Worm (Caenorhabditis elegans) whole organism, L4 larva: ENCODE results near the gene prcc-1.

Experiments used
- D1046.2 ChIP-seq: fragments of 200-800 bp; sonication (Bioruptor generic); IDR thresholded peaks from 2 replicates; pipeline ENCODE4 v1.3.6; 2022; ENCODE audit warnings: missing genetic modification characterization, missing compliant biosample characterization
- F26F4.8 ChIP-seq: fragments of 200-800 bp; sonication (Bioruptor generic); conservative IDR thresholded peaks from 2 replicates; pipeline ENCODE4 v1.3.6; 2022; ENCODE audit warnings: missing genetic modification characterization, missing compliant biosample characterization
- F37D6.2 ChIP-seq: sonication (generic microtip); optimal IDR thresholded peaks from 2 replicates; lab custom pipeline; 2016; ENCODE audit warnings: mild to moderate bottlenecking, missing genetic modification characterization, missing compliant biosample characterization
- ZK546.5 ChIP-seq, 2 experiments: sonication (generic microtip); optimal IDR thresholded peaks; 2 replicates each; lab custom pipeline; 2017; ENCODE audit warnings: missing biosample characterization in 2 of 2, missing genetic modification characterization in 2 of 2
- aha-1 ChIP-seq: fragments of 150-350 bp; peaks from one replicate; lab custom pipeline; 2014; ENCODE audit warnings: missing biosample characterization, missing genetic modification characterization
- aly-2 ChIP-seq: sonication (generic microtip); optimal IDR thresholded peaks from 2 replicates; lab custom pipeline; 2018; ENCODE audit warnings: missing biosample characterization, missing genetic modification characterization
- ceh-20 ChIP-seq: fragments of 200-800 bp; sonication (Bioruptor generic); IDR thresholded peaks from 2 replicates; pipeline ENCODE4 v1.3.6; 2022; ENCODE audit warnings: missing genetic modification reagents, missing genetic modification characterization, missing compliant biosample characterization
- ceh-44 ChIP-seq: fragments of 200-800 bp; sonication (Bioruptor generic); IDR thresholded peaks from 2 replicates; pipeline ENCODE4 v1.3.6; 2022; ENCODE audit warnings: missing genetic modification reagents, missing genetic modification characterization, missing compliant biosample characterization
- cey-2 ChIP-seq: sonication (generic microtip); optimal IDR thresholded peaks from 3 replicates; lab custom pipeline; 2017; ENCODE audit warnings: missing genetic modification characterization, mild to moderate bottlenecking, missing compliant biosample characterization, antibody characterized with exemption, borderline replicate concordance; ENCODE audit not compliant: insufficient read depth
- ctbp-1 ChIP-seq: fragments of 200-800 bp; sonication (Bioruptor generic); IDR thresholded peaks from 2 replicates; pipeline ENCODE4 v1.3.6; 2022; ENCODE audit warnings: missing genetic modification reagents, missing genetic modification characterization, missing compliant biosample characterization
- daf-8 ChIP-seq: fragments of 200-800 bp; sonication (Bioruptor generic); IDR thresholded peaks from 2 replicates; pipeline ENCODE4 v1.3.6; 2022; ENCODE audit warnings: missing genetic modification characterization, missing compliant biosample characterization
- dpl-1 ChIP-seq: fragments of 150-350 bp; optimal IDR thresholded peaks from 2 replicates; lab custom pipeline; 2014; ENCODE audit warnings: missing biosample characterization, missing genetic modification reagents, missing genetic modification characterization
- duxl-1 ChIP-seq: sonication (generic microtip); optimal IDR thresholded peaks from 2 replicates; lab custom pipeline; 2016; ENCODE audit warnings: mild to moderate bottlenecking, missing genetic modification characterization, moderate library complexity, missing compliant biosample characterization; ENCODE audit not compliant: poor library complexity
- egl-43 ChIP-seq: fragments of 200-800 bp; sonication (Bioruptor generic); IDR thresholded peaks from 2 replicates; pipeline ENCODE4 v1.3.6; 2022; ENCODE audit warnings: missing genetic modification reagents, missing genetic modification characterization, missing compliant biosample characterization
- gei-8 ChIP-seq: fragments of 200-800 bp; sonication (Bioruptor generic); optimal IDR thresholded peaks from 2 replicates; lab custom pipeline; 2018; ENCODE audit warnings: mild to moderate bottlenecking, missing genetic modification characterization, missing compliant biosample characterization
- jun-1 ChIP-seq: fragments of 150-350 bp; optimal IDR thresholded peaks from 2 replicates; lab custom pipeline; 2014; ENCODE audit warnings: missing biosample characterization, missing genetic modification reagents, missing genetic modification characterization
- lin-13 ChIP-seq: fragments of 150-350 bp; optimal IDR thresholded peaks from 2 replicates; lab custom pipeline; 2014; ENCODE audit warnings: missing biosample characterization, missing genetic modification reagents, missing genetic modification characterization
- lir-3 ChIP-seq: sonication (generic microtip); optimal IDR thresholded peaks from 2 replicates; lab custom pipeline; 2016; ENCODE audit warnings: mild to moderate bottlenecking, missing genetic modification characterization, missing compliant biosample characterization
- lsy-2 ChIP-seq, 2 experiments: fragments of 150-350 bp in 1 of 2; sonication (generic microtip) in 1 of 2; optimal IDR thresholded peaks; 2 replicates each; lab custom pipeline; 2014 to 2017; ENCODE audit warnings: missing biosample characterization in 2 of 2, missing genetic modification characterization in 2 of 2
- madf-9 ChIP-seq: fragments of 200-800 bp; sonication (Bioruptor generic); conservative IDR thresholded peaks from 2 replicates; pipeline ENCODE4 v1.3.6; 2022; ENCODE audit warnings: missing genetic modification reagents, missing genetic modification characterization, missing compliant biosample characterization
- mdl-1 ChIP-seq, 2 experiments: fragments of 150-350 bp in 1 of 2; sonication (generic microtip) in 1 of 2; optimal IDR thresholded peaks; 2 replicates each; lab custom pipeline; 2014 to 2017; ENCODE audit warnings: missing biosample characterization in 2 of 2, missing genetic modification characterization in 2 of 2
- mxl-2 ChIP-seq: fragments of 200-800 bp; sonication (Bioruptor generic); conservative IDR thresholded peaks from 2 replicates; pipeline ENCODE4 v1.3.6; 2022; ENCODE audit warnings: missing genetic modification reagents, missing genetic modification characterization, missing compliant biosample characterization
- nhr-10 ChIP-seq: fragments of 150-350 bp; optimal IDR thresholded peaks from 2 replicates; lab custom pipeline; 2014; ENCODE audit warnings: missing biosample characterization, missing genetic modification characterization
- nhr-41 ChIP-seq: fragments of 200-800 bp; sonication (Bioruptor generic); IDR thresholded peaks from 2 replicates; pipeline ENCODE4 v1.3.6; 2022; ENCODE audit warnings: missing genetic modification reagents, missing genetic modification characterization, missing compliant biosample characterization
- nhr-77 ChIP-seq: fragments of 150-350 bp; optimal IDR thresholded peaks from 2 replicates; lab custom pipeline; 2014; ENCODE audit warnings: missing biosample characterization, missing genetic modification characterization
- pqm-1 ChIP-seq: sonication (generic microtip); optimal IDR thresholded peaks from 2 replicates; lab custom pipeline; 2017; ENCODE audit warnings: missing biosample characterization, missing genetic modification characterization
- rbr-2 ChIP-seq: sonication (generic microtip); optimal IDR thresholded peaks from 2 replicates; lab custom pipeline; 2016; ENCODE audit warnings: missing genotype, missing genetic modification characterization, missing compliant biosample characterization
- saeg-2 ChIP-seq: fragments of 200-800 bp; sonication (Bioruptor generic); IDR thresholded peaks from 2 replicates; pipeline ENCODE4 v1.3.6; 2022; ENCODE audit warnings: missing genetic modification reagents, missing genetic modification characterization, missing compliant biosample characterization
- set-16 ChIP-seq: fragments of 200-800 bp; sonication (Bioruptor generic); IDR thresholded peaks from 2 replicates; pipeline ENCODE4 v1.3.6; 2022; ENCODE audit warnings: missing genetic modification reagents, missing genetic modification characterization, missing compliant biosample characterization
- skn-1 ChIP-seq: fragments of 150-350 bp; optimal IDR thresholded peaks from 2 replicates; lab custom pipeline; 2014; ENCODE audit warnings: missing biosample characterization, missing genetic modification characterization
- snpc-4 ChIP-seq: fragments of 150-350 bp; optimal IDR thresholded peaks from 2 replicates; lab custom pipeline; 2014; ENCODE audit warnings: missing biosample characterization, missing genetic modification characterization
- spr-1 ChIP-seq: sonication (generic microtip); optimal IDR thresholded peaks from 2 replicates; lab custom pipeline; 2016; ENCODE audit warnings: mild to moderate bottlenecking, missing genetic modification characterization, missing compliant biosample characterization
- tra-1 ChIP-seq: fragments of 200-800 bp; sonication (Bioruptor generic); IDR thresholded peaks from 2 replicates; pipeline ENCODE4 v1.3.6; 2022; ENCODE audit warnings: missing genetic modification reagents, missing genetic modification characterization, missing compliant biosample characterization
- unc-130 ChIP-seq: sonication (generic microtip); optimal IDR thresholded peaks from 2 replicates; lab custom pipeline; 2016; ENCODE audit warnings: missing genetic modification reagents, missing genetic modification characterization, missing compliant biosample characterization
- unc-62 ChIP-seq, 3 experiments: fragments of 150-350 bp in 1 of 3; sonication (generic microtip); optimal IDR thresholded peaks in 2 of 3; peaks in 1 of 3; 1 replicate in 1 of 3; 2 replicates in 2 of 3; lab custom pipeline; 2014 to 2017; ENCODE audit warnings: missing biosample characterization in 3 of 3, missing genetic modification characterization in 3 of 3, missing genetic modification reagents in 3 of 3, missing genotype in 1 of 3
- vab-7 ChIP-seq: fragments of 200-800 bp; sonication (Bioruptor generic); IDR thresholded peaks from 2 replicates; pipeline ENCODE4 v1.3.6; 2022; ENCODE audit warnings: missing genetic modification reagents, missing genetic modification characterization, missing compliant biosample characterization
- zfp-3 ChIP-seq: fragments of 200-800 bp; sonication (Bioruptor generic); conservative IDR thresholded peaks from 2 replicates; pipeline ENCODE4 v1.3.6; 2022; ENCODE audit warnings: missing genetic modification reagents, missing genetic modification characterization, missing compliant biosample characterization
- zip-2 ChIP-seq: fragments of 150-350 bp; optimal IDR thresholded peaks from 2 replicates; lab custom pipeline; 2014; ENCODE audit warnings: missing biosample characterization, missing genetic modification characterization

prcc-1 gene

ce11 chrIV:13056026-13056425 lies 37.6 kb downstream of the prcc-1 start, which contains the start of gene scl-1:
Gene scl-1, plus strand, starts transcription at chrIV:13056326.
- TF ChIP-seq snpc-4 (tag; lab: Kevin White, UChicago) (no peak), ceh-44 (no peak), gei-8 (GFP tag; lab: Kevin White, UChicago) (no peak), mxl-2 (GFP tag; lab: Robert Waterston, UW) (no peak), ctbp-1 (no peak), zfp-3 (GFP tag; lab: Robert Waterston, UW) (no peak), lir-3 (tag; lab: Kevin White, UChicago) (no peak), cey-2 (tag; lab: Kevin White, UChicago) (no peak)

- TF ChIP-seq egl-43 (GFP tag; lab: Robert Waterston, UW) (no peak), ZK546.5 (tag; optimal IDR thresholded peaks at IDR 0.05; lab: Kevin White, UChicago) (no peak), aha-1 (tag; lab: Kevin White, UChicago) (no peak), tra-1 (no peak), F37D6.2 (tag; lab: Kevin White, UChicago) (no peak), mdl-1 (tag; optimal IDR thresholded peaks at IDR 0.05; lab: Kevin White, UChicago) (no peak), lin-13 (GFP tag; lab: Kevin White, UChicago) (no peak), aly-2 (no peak), zip-2 (tag; lab: Kevin White, UChicago) (no peak), D1046.2 (GFP tag; lab: Robert Waterston, UW) (no peak), pqm-1 (tag; lab: Kevin White, UChicago) (no peak), saeg-2 (GFP tag; lab: Robert Waterston, UW) (no peak), lsy-2 (tag; optimal IDR thresholded peaks at IDR 0.05; lab: Kevin White, UChicago) (no peak), ceh-20 (GFP tag; lab: Robert Waterston, UW) (no peak), unc-62 (GFP tag; optimal IDR thresholded peaks at IDR 0.05 in 1 of 2; lab: Kevin White, UChicago) (no peak), unc-62 (tag; optimal IDR thresholded peaks at IDR 0.05; lab: Kevin White, UChicago) (no peak), rbr-2 (tag; lab: Kevin White, UChicago) (no peak)
These were observed 41.0 kb downstream of the prcc-1 start, which contains the start of gene F49E11.7 for ce11 chrIV:13052568-13052967. Gene F49E11.7, plus strand, starts transcription at chrIV:13052868.

ce11 chrIV:13051073-13051472 lies 42.5 kb downstream of the prcc-1 start, which contains the start of gene scl-11:
Gene scl-11, plus strand, starts transcription at chrIV:13051373.
- no peak for TF ChIP-seq egl-43 (GFP tag; lab: Robert Waterston, UW)
- no peak for TF ChIP-seq daf-8
- TF ChIP-seq skn-1: no peak
- no peak for TF ChIP-seq nhr-77 (tag; lab: Kevin White, UChicago)
- no peak for TF ChIP-seq zip-2 (tag; lab: Kevin White, UChicago)
- TF ChIP-seq vab-7: no peak
- no peak for TF ChIP-seq nhr-41
- no peak for TF ChIP-seq snpc-4 (tag; lab: Kevin White, UChicago)
- no peak for TF ChIP-seq lsy-2 (tag; optimal IDR thresholded peaks at IDR 0.05; lab: Kevin White, UChicago)

ce11 chrIV:13048157-13048556 lies 45.4 kb downstream of the prcc-1 start, which contains the start of gene scl-10:
Gene scl-10, plus strand, starts transcription at chrIV:13048457.
- no peak for TF ChIP-seq nhr-10 (tag; lab: Kevin White, UChicago)
- no peak for TF ChIP-seq lsy-2 (tag; optimal IDR thresholded peaks at IDR 0.05; lab: Kevin White, UChicago)
- no peak for TF ChIP-seq skn-1
- TF ChIP-seq set-16 (GFP tag; lab: Robert Waterston, UW): no peak
- no peak for TF ChIP-seq unc-130
- TF ChIP-seq duxl-1 (tag; lab: Kevin White, UChicago): no peak
- TF ChIP-seq zip-2 (tag; lab: Kevin White, UChicago): no peak
- TF ChIP-seq ceh-44: no peak
- no peak for TF ChIP-seq lin-13 (GFP tag; lab: Kevin White, UChicago)
- no peak for TF ChIP-seq vab-7
- no peak for TF ChIP-seq madf-9 (GFP tag; lab: Robert Waterston, UW)
- no peak for TF ChIP-seq mxl-2 (GFP tag; lab: Robert Waterston, UW)
- no peak for TF ChIP-seq F26F4.8 (GFP tag; lab: Robert Waterston, UW)
- TF ChIP-seq dpl-1 (GFP tag; lab: Kevin White, UChicago): no peak
- TF ChIP-seq spr-1 (tag; lab: Kevin White, UChicago): no peak
- no peak for TF ChIP-seq jun-1
- TF ChIP-seq, all 104 proteins: peak for 0
